Worm (Caenorhabditis elegans): ENCODE data around the gene F54E2.1.
A peak's percentile ranks its signal among the peaks of the same experiment; 100 is the strongest.

F54E2.1 gene

ce11 chrV:2810164-2810563 lies at the start of gene F54E2.1:
Gene F54E2.1, plus strand, starts transcription at chrV:2810398.
- TF ChIP-seq mab-5 (tag; optimal IDR thresholded peaks at IDR 0.05) (no peak), crh-2 (tag; optimal IDR thresholded peaks at IDR 0.05) (peak; percentile 20), fos-1 (tag; optimal IDR thresholded peaks at IDR 0.05) (peak; percentile 100), gmeb-1 (tag; optimal IDR thresholded peaks at IDR 0.05) (peak; percentile 29)

- TF ChIP-seq mdl-1 (tag; optimal IDR thresholded peaks at IDR 0.05) = no peak
- TF ChIP-seq lin-11 (tag; optimal IDR thresholded peaks at IDR 0.05) = no peak
- TF ChIP-seq gmeb-1 (tag; optimal IDR thresholded peaks at IDR 0.05) = no peak
Measured at ce11 chrV:2761470-2761869, 48.7 kb upstream of the F54E2.1 start.

- TF ChIP-seq alr-1 (tag; optimal IDR thresholded peaks at IDR 0.05) (no peak), ztf-11 (tag; optimal IDR thresholded peaks at IDR 0.05) (no peak), ceh-82 (tag; optimal IDR thresholded peaks at IDR 0.05) (no peak), lin-13 (GFP tag; optimal IDR thresholded peaks at IDR 0.05) (no peak), sma-3 (GFP tag; optimal IDR thresholded peaks at IDR 0.05) (no peak), lsy-2 (tag; optimal IDR thresholded peaks at IDR 0.05) (no peak), mdl-1 (tag; optimal IDR thresholded peaks at IDR 0.05) (no peak), nhr-6 (tag; optimal IDR thresholded peaks at IDR 0.05) (no peak), F13H6.1 (tag; optimal IDR thresholded peaks at IDR 0.05) (no peak), fos-1 (tag; optimal IDR thresholded peaks at IDR 0.05) (no peak), C34F6.9 (tag; optimal IDR thresholded peaks at IDR 0.05) (no peak), zag-1 (tag; optimal IDR thresholded peaks at IDR 0.05) (no peak), unc-55 (GFP tag; optimal IDR thresholded peaks at IDR 0.05) (no peak), nhr-21 (tag; optimal IDR thresholded peaks at IDR 0.05) (no peak), dmd-4 (tag; optimal IDR thresholded peaks at IDR 0.05) (no peak), snpc-4 (tag; optimal IDR thresholded peaks at IDR 0.05) (no peak), aly-2 (tag; optimal IDR thresholded peaks at IDR 0.05) (no peak), nhr-77 (tag; optimal IDR thresholded peaks at IDR 0.05) (no peak)
Measured at ce11 chrV:2763105-2763504, 47.1 kb upstream of the F54E2.1 start, which contains the start of gene R05D8.7. Gene R05D8.7, minus strand, starts transcription at chrV:2763208.

DNA sequence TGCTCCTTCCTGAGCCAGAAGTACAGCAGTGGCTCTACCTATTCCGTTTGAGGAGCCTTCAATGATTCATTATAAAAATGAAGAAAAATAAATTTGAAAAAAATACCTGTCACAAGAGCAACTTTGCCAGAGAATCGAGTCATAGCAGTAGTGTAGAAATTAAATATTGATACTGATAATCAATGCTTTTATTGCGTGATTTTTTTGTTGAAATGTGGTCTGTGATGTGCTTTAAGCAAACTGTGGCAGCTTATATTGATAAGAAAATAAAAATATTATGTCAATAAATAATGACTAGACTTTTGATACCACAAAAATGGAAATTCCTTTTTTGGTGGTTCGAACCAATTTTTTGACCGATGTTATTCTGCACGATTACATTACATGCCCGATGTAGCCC lies 45.1 kb upstream of the F54E2.1 start, which contains the start of gene dhs-14:
dhs-14 (minus strand) TSS at position 149 of the 400 bp plus-strand sequence.
- TF ChIP-seq fos-1 (tag; optimal IDR thresholded peaks at IDR 0.05) = peak; percentile 69
- TF ChIP-seq mdl-1 (tag; optimal IDR thresholded peaks at IDR 0.05) = no peak

ce11 chrV:2767465-2767864 lies 42.7 kb upstream of the F54E2.1 start, which contains the start of gene R05D8.9:
Gene R05D8.9, minus strand, starts transcription at chrV:2767565.
- TF ChIP-seq F13H6.1 (tag; optimal IDR thresholded peaks at IDR 0.05) (no peak), skn-1 (tag; optimal IDR thresholded peaks at IDR 0.05) (no peak), sma-3 (GFP tag; optimal IDR thresholded peaks at IDR 0.05) (no peak), nhr-23 (tag; optimal IDR thresholded peaks at IDR 0.05) (no peak), sma-9 (GFP tag; optimal IDR thresholded peaks at IDR 0.05) (no peak), sma-9 (tag; optimal IDR thresholded peaks at IDR 0.05) (no peak), unc-39 (tag; optimal IDR thresholded peaks at IDR 0.05) (no peak), ceh-16 (tag; optimal IDR thresholded peaks at IDR 0.05) (no peak), nhr-11 (tag; optimal IDR thresholded peaks at IDR 0.05) (no peak), ZK546.5 (tag; optimal IDR thresholded peaks at IDR 0.05) (no peak), ama-1 (optimal IDR thresholded peaks at IDR 0.05) (no peak), nhr-10 (tag; optimal IDR thresholded peaks at IDR 0.05) (no peak), gmeb-1 (tag; optimal IDR thresholded peaks at IDR 0.05) (no peak), dmd-4 (tag; optimal IDR thresholded peaks at IDR 0.05) (no peak), nhr-6 (tag; optimal IDR thresholded peaks at IDR 0.05) (no peak)

ce11 chrV:2769754-2770153 lies 40.4 kb upstream of the F54E2.1 start, which contains the start of gene dhs-15:
Gene dhs-15, minus strand, starts transcription at chrV:2769854.
- TF ChIP-seq sma-9 (GFP tag; optimal IDR thresholded peaks at IDR 0.05) (no peak), sma-9 (tag; optimal IDR thresholded peaks at IDR 0.05) (no peak), aly-2 (tag; optimal IDR thresholded peaks at IDR 0.05) (no peak), ZK546.5 (tag; optimal IDR thresholded peaks at IDR 0.05) (no peak), nhr-237 (tag; optimal IDR thresholded peaks at IDR 0.05) (no peak), ztf-4 (tag; optimal IDR thresholded peaks at IDR 0.05) (no peak), mbf-1 (tag; optimal IDR thresholded peaks at IDR 0.05) (no peak), ceh-82 (tag; optimal IDR thresholded peaks at IDR 0.05) (no peak), lin-11 (tag; optimal IDR thresholded peaks at IDR 0.05) (no peak)

Measured in whole organism, L2 larva.